Worm (Caenorhabditis elegans): Measurements from ENCODE around the gene copb-2.

- TF ChIP-seq ceh-18 (tag; optimal IDR thresholded peaks at IDR 0.05) = no peak
- no peak for TF ChIP-seq ceh-9 (tag; optimal IDR thresholded peaks at IDR 0.05)
These were observed 36.8 kb downstream of the copb-2 start, which contains the start of gene sru-3 for ce11 chrIV:9496306-9496705.

All from whole organism, late embryonic.